Worm (Caenorhabditis elegans): Measurements from ENCODE around the gene aat-1.
"Not testable (repeated sequence)": the region's sequence is repeated elsewhere in the genome, so short reads cannot be mapped to it uniquely, and the experiment has no call there.

aat-1 gene

ce11 chrIV:9618836-9619235 lies 17.3 kb upstream of the aat-1 start:
- no peak for TF ChIP-seq unc-62 (GFP tag; optimal IDR thresholded peaks at IDR 0.05)

- no peak for TF ChIP-seq unc-62 (GFP tag; optimal IDR thresholded peaks at IDR 0.05)
Observed at ce11 chrIV:9618015-9618414, 16.5 kb upstream of the aat-1 start.

- no peak for TF ChIP-seq unc-62 (GFP tag; optimal IDR thresholded peaks at IDR 0.05)
Observed at ce11 chrIV:9617358-9617757, 15.9 kb upstream of the aat-1 start.

- no peak for TF ChIP-seq unc-62 (GFP tag; optimal IDR thresholded peaks at IDR 0.05)
Observed at ce11 chrIV:9615511-9615910, 14.0 kb upstream of the aat-1 start.

- no peak for TF ChIP-seq unc-62 (GFP tag; optimal IDR thresholded peaks at IDR 0.05)
Observed at ce11 chrIV:9614695-9615094, 13.2 kb upstream of the aat-1 start, which contains the start of gene elt-1. Gene elt-1, plus strand, starts transcription at chrIV:9614995.

- TF ChIP-seq unc-62 (GFP tag; optimal IDR thresholded peaks at IDR 0.05): no peak
Observed at ce11 chrIV:9614060-9614459, 12.6 kb upstream of the aat-1 start.

ce11 chrIV:9613072-9613590 lies 11.6 kb upstream of the aat-1 start:
- no peak for TF ChIP-seq unc-62 (GFP tag; optimal IDR thresholded peaks at IDR 0.05)

- TF ChIP-seq unc-62 (GFP tag; optimal IDR thresholded peaks at IDR 0.05): no peak
Observed at ce11 chrIV:9610923-9611322, 9.4 kb upstream of the aat-1 start.

- TF ChIP-seq unc-62 (GFP tag; optimal IDR thresholded peaks at IDR 0.05): no peak
Observed at ce11 chrIV:9609095-9609494, 7.6 kb upstream of the aat-1 start.

- TF ChIP-seq unc-62 (GFP tag; optimal IDR thresholded peaks at IDR 0.05): no peak
Observed at ce11 chrIV:9607945-9608344, 6.5 kb upstream of the aat-1 start.

- TF ChIP-seq unc-62 (GFP tag; optimal IDR thresholded peaks at IDR 0.05): not testable (repeated sequence)
Observed at ce11 chrIV:9595779-9596406, 5.6 kb downstream of the aat-1 start, which contains the start of the genes F27C8.3 and F27C8.2. Gene F27C8.3, minus strand, starts transcription at chrIV:9595879. Gene F27C8.2, plus strand, starts transcription at chrIV:9596356.

- TF ChIP-seq unc-62 (GFP tag; optimal IDR thresholded peaks at IDR 0.05): no peak
Observed at ce11 chrIV:9593456-9593855, 8.0 kb downstream of the aat-1 start, which contains the start of gene spp-18. Gene spp-18, plus strand, starts transcription at chrIV:9593712.

- no peak for TF ChIP-seq unc-62 (GFP tag; optimal IDR thresholded peaks at IDR 0.05)
Observed at ce11 chrIV:9592413-9592812, 9.1 kb downstream of the aat-1 start, which contains the start of gene pei-1. Gene pei-1, minus strand, starts transcription at chrIV:9592513.

ce11 chrIV:9588784-9589457 lies 12.6 kb downstream of the aat-1 start, which contains the start of gene trcs-1:
Gene trcs-1, minus strand, starts transcription at chrIV:9588834.
- TF ChIP-seq unc-62 (GFP tag; optimal IDR thresholded peaks at IDR 0.05): no peak

ce11 chrIV:9584352-9584751 lies 17.1 kb downstream of the aat-1 start:
- no peak for TF ChIP-seq unc-62 (GFP tag; optimal IDR thresholded peaks at IDR 0.05)

- no peak for TF ChIP-seq unc-62 (GFP tag; optimal IDR thresholded peaks at IDR 0.05)
Observed at ce11 chrIV:9580021-9580420, 21.5 kb downstream of the aat-1 start, which contains the start of gene npr-2. Gene npr-2, minus strand, starts transcription at chrIV:9580121.

ce11 chrIV:9566505-9566904 lies 35.0 kb downstream of the aat-1 start, which contains the start of gene lron-14:
Gene lron-14, minus strand, starts transcription at chrIV:9566605.
- no peak for TF ChIP-seq unc-62 (GFP tag; optimal IDR thresholded peaks at IDR 0.05)
